Worm (Caenorhabditis elegans) whole organism, L2 larva: ENCODE data around the gene F44D12.16.
A peak's percentile ranks its signal among the peaks of the same experiment; 100 is the strongest.

Source experiments
- ZK546.5 ChIP-seq: sonication (generic microtip); optimal IDR thresholded peaks from 2 replicates; lab custom pipeline; 2017; ENCODE audit warnings: missing biosample characterization, missing genetic modification characterization
- ama-1 ChIP-seq: fragments of 150-350 bp; optimal IDR thresholded peaks from 2 replicates; lab custom pipeline; 2018; ENCODE audit warnings: inconsistent platforms
- nhr-77 ChIP-seq: fragments of 150-350 bp; optimal IDR thresholded peaks from 2 replicates; lab custom pipeline; 2014; ENCODE audit warnings: missing biosample characterization, missing genetic modification characterization
- unc-55 ChIP-seq: fragments of 150-350 bp; sonication (generic microtip); optimal IDR thresholded peaks from 3 replicates; lab custom pipeline; 2014; ENCODE audit warnings: missing biosample characterization, missing genetic modification reagents, missing genetic modification characterization
- unc-62 ChIP-seq: fragments of 150-350 bp; optimal IDR thresholded peaks from 2 replicates; lab custom pipeline; 2014; ENCODE audit warnings: missing biosample characterization, missing genetic modification reagents, missing genetic modification characterization

DNA sequence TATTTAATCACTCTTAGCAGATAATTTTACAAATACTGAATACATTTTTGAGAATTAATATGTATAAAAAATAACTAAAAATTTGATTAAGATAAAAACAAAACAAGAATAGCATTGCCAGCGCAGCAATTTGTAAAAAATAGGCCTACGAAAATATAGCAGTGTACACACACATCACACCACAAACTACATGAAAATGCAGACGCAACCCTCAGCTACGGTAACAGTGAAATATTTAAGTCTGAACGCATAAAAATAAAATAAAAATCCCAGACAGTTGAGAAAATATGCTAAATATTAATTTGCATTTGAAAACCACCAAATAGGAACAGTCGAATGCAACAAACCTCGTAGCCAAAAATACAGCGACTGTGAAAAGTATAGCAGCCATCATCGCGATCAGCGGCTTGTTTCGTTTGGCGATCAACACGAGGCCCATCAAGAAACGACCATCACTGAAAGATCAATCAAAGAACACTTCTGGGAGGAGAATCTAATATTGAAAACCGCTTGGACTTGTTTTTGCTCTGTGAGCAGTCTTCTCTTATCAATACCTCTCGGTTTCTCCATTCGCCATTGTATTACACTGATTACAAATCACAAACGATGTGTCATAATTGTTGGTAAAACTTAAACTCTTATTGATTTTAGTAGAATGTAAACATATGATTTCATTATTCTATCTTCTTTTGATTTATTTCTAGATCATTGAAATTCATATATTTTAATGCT is 30.2 kb upstream of the F44D12.16 start, which contains the start of gene pyp-1:
- TF ChIP-seq ZK546.5 (tag; lab: Kevin White, UChicago) (no peak), nhr-77 (tag; lab: Kevin White, UChicago) (no peak), ama-1 (lab: Kevin White, UChicago) (peak; percentile 33), unc-55 (peak; percentile 34), unc-62 (GFP tag; lab: Kevin White, UChicago) (no peak)
